Worm (Caenorhabditis elegans) whole organism, late embryonic: Measurements from ENCODE around the gene gtf-2E2.

Experiments used
- T23F11.4 ChIP-seq: fragments of 200-800 bp; sonication (Bioruptor generic); optimal IDR thresholded peaks from 2 replicates; lab custom pipeline; 2018; ENCODE audit warnings: mild to moderate bottlenecking, missing genetic modification characterization, missing compliant biosample characterization
- ceh-19 ChIP-seq: fragments of 200-800 bp; sonication (Bioruptor generic); optimal IDR thresholded peaks from 2 replicates; lab custom pipeline; 2018; ENCODE audit warnings: mild to moderate bottlenecking, missing genetic modification characterization, missing compliant biosample characterization
- che-1 ChIP-seq: sonication (generic microtip); optimal IDR thresholded peaks from 2 replicates; lab custom pipeline; 2016; ENCODE audit warnings: mild to moderate bottlenecking, missing genetic modification characterization, missing compliant biosample characterization
- elt-4 ChIP-seq: sonication (generic microtip); optimal IDR thresholded peaks from 2 replicates; lab custom pipeline; 2016; ENCODE audit warnings: missing genetic modification characterization, missing compliant biosample characterization
- hlh-15 ChIP-seq: sonication (generic microtip); optimal IDR thresholded peaks from 2 replicates; lab custom pipeline; 2016; ENCODE audit warnings: missing genetic modification characterization, missing compliant biosample characterization
- lin-11 ChIP-seq: fragments of 200-800 bp; sonication (Bioruptor generic); optimal IDR thresholded peaks from 2 replicates; lab custom pipeline; 2018; ENCODE audit warnings: mild to moderate bottlenecking, missing genetic modification characterization, missing compliant biosample characterization
- nfya-1 ChIP-seq: sonication (generic microtip); optimal IDR thresholded peaks from 2 replicates; lab custom pipeline; 2017; ENCODE audit warnings: missing genetic modification characterization, mild to moderate bottlenecking, missing compliant biosample characterization, antibody characterized with exemption, moderate library complexity
- pag-3 ChIP-seq: sonication (generic microtip); optimal IDR thresholded peaks from 2 replicates; lab custom pipeline; 2016; ENCODE audit warnings: missing compliant biosample characterization, missing genetic modification characterization, borderline replicate concordance
- pha-4 ChIP-seq: fragments of 150-350 bp; optimal IDR thresholded peaks from 2 replicates; lab custom pipeline; 2018; ENCODE audit warnings: missing biosample characterization, missing genetic modification reagents, missing genetic modification characterization
- pqm-1 ChIP-seq: sonication (generic microtip); optimal IDR thresholded peaks from 2 replicates; lab custom pipeline; 2016; ENCODE audit warnings: missing genetic modification characterization, missing compliant biosample characterization
- ref-2 ChIP-seq: sonication (generic microtip); optimal IDR thresholded peaks from 2 replicates; lab custom pipeline; 2016; ENCODE audit warnings: missing genetic modification characterization, missing compliant biosample characterization
- sox-2 ChIP-seq: fragments of 200-800 bp; sonication (Bioruptor generic); IDR thresholded peaks from 2 replicates; pipeline ENCODE4 v1.3.6; 2022; ENCODE audit warnings: missing genetic modification reagents, missing genetic modification characterization, missing compliant biosample characterization
- unc-55 ChIP-seq: sonication (generic microtip); optimal IDR thresholded peaks from 2 replicates; lab custom pipeline; 2017; ENCODE audit warnings: missing biosample characterization, missing genetic modification reagents, missing genetic modification characterization

DNA sequence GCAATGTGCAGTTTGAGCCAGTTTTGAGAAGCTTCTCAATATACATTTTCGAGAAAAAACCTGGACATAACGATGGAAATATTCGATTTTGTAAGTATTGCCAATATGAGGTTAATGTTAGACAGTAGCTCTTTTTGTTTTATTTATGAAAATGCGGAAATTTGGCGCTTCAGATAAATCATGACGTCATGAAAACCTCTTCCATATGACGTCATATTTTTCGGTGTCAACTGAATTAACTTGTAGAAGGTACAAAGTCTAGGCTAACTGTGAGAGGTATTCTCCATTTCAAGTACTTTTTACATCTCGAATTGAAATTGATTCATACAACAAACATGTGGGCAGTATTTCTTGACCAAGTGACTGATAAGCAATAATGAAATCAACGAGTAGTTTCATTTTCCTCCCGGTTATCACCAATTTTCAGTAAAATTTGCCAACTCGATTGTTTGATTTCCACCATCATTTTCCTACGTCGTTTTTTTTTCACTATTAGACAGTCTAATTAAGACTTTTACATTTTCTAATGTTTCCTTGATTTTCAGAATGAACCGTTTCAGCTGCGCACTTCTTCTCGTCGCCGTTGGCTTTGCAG lies 29.1 kb upstream of the gtf-2E2 start, which contains the start of gene F54D5.3:
- TF ChIP-seq che-1 (tag; lab: Kevin White, UChicago) (no peak), nfya-1 (tag; lab: Kevin White, UChicago) (no peak), T23F11.4 (GFP tag; lab: Kevin White, UChicago) (no peak), pag-3 (tag; lab: Kevin White, UChicago) (no peak), pqm-1 (tag; lab: Kevin White, UChicago) (no peak), ceh-19 (GFP tag; lab: Kevin White, UChicago) (no peak), pha-4 (tag; lab: Kevin White, UChicago) (no peak), hlh-15 (tag; lab: Kevin White, UChicago) (no peak), elt-4 (tag; lab: Kevin White, UChicago) (no peak), ref-2 (no peak), unc-55 (GFP tag; lab: Kevin White, UChicago) (no peak), sox-2 (GFP tag; lab: Robert Waterston, UW) (no peak), lin-11 (tag; lab: Kevin White, UChicago) (no peak)
